Worm (Caenorhabditis elegans): ENCODE data around the gene F58F9.1.

F58F9.1 gene

ce11 chrIV:6259732-6260131 is 10.1 kb downstream of the F58F9.1 start, which contains the start of gene nlp-16:
TSS of gene nlp-16 (minus strand) at chrIV:6259832.
- TF ChIP-seq pes-1 (GFP tag; IDR thresholded peaks at IDR 0.05) = no peak
- no peak for TF ChIP-seq tra-4 (tag; optimal IDR thresholded peaks at IDR 0.05)
- no peak for TF ChIP-seq aly-1 (tag; optimal IDR thresholded peaks at IDR 0.05)
- TF ChIP-seq B0310.2 (tag; optimal IDR thresholded peaks at IDR 0.05) = no peak
- no peak for TF ChIP-seq flt-1 (GFP tag; IDR thresholded peaks at IDR 0.05)
- TF ChIP-seq sea-1 (GFP tag; conservative IDR thresholded peaks at IDR 0.05) = no peak
- TF ChIP-seq hmg-4 (GFP tag; optimal IDR thresholded peaks at IDR 0.05) = no peak
- no peak for TF ChIP-seq tbx-37 (GFP tag; conservative IDR thresholded peaks at IDR 0.05)
- no peak for TF ChIP-seq ets-7 (tag; optimal IDR thresholded peaks at IDR 0.05)
- no peak for TF ChIP-seq hnd-1 (tag; optimal IDR thresholded peaks at IDR 0.05)
- no peak for TF ChIP-seq ama-1 (optimal IDR thresholded peaks at IDR 0.05)
- TF ChIP-seq F13C5.2 (tag; optimal IDR thresholded peaks at IDR 0.05) = no peak
- TF ChIP-seq tbx-11 (GFP tag; IDR thresholded peaks at IDR 0.05) = no peak
- no peak for TF ChIP-seq ceh-36 (tag; optimal IDR thresholded peaks at IDR 0.05)

DNA sequence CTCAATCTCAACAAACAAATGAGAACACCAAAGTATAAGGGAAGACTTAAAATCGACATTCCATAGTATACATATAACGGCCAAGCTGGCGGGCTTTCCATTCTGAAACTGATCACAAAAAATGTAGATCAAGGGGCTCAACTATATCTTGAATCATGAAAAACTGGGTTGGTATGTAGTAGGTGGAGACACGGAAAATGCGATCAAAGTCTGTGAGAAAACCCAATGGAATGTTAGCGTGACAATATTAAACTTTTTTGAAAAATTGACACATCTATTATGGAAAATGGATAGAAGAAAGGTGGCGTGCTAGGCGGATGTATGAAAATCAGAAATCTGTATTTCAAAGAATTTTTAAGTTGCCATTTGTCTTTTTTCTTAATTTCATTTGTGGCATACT is 13.6 kb downstream of the F58F9.1 start, which contains the start of gene srv-28:
Gene srv-28, minus strand, starts transcription at position 101 of the 400 bp plus-strand sequence.
- TF ChIP-seq pes-1 (GFP tag; IDR thresholded peaks at IDR 0.05) = no peak
- no peak for TF ChIP-seq hmg-4 (GFP tag; optimal IDR thresholded peaks at IDR 0.05)
- TF ChIP-seq ceh-13 (GFP tag; optimal IDR thresholded peaks at IDR 0.05) = no peak
- TF ChIP-seq sea-1 (GFP tag; conservative IDR thresholded peaks at IDR 0.05) = no peak
- TF ChIP-seq flt-1 (GFP tag; IDR thresholded peaks at IDR 0.05) = no peak
- TF ChIP-seq tra-4 (tag; optimal IDR thresholded peaks at IDR 0.05) = no peak
- TF ChIP-seq hmbx-1 (tag; optimal IDR thresholded peaks at IDR 0.05) = no peak
- TF ChIP-seq hnd-1 (tag; optimal IDR thresholded peaks at IDR 0.05) = no peak
- no peak for TF ChIP-seq aly-1 (tag; optimal IDR thresholded peaks at IDR 0.05)
- TF ChIP-seq tbx-11 (GFP tag; IDR thresholded peaks at IDR 0.05) = no peak
- no peak for TF ChIP-seq ets-7 (tag; optimal IDR thresholded peaks at IDR 0.05)
- TF ChIP-seq B0310.2 (tag; optimal IDR thresholded peaks at IDR 0.05) = no peak

ce11 chrIV:6266499-6266898 is 16.9 kb downstream of the F58F9.1 start, which contains the start of gene srv-29:
TSS of gene srv-29 (minus strand) at chrIV:6266599.
- TF ChIP-seq ceh-36 (tag; optimal IDR thresholded peaks at IDR 0.05) = no peak
- no peak for TF ChIP-seq ceh-13 (GFP tag; optimal IDR thresholded peaks at IDR 0.05)
- TF ChIP-seq pes-1 (GFP tag; IDR thresholded peaks at IDR 0.05) = no peak
- no peak for TF ChIP-seq tbx-37 (GFP tag; conservative IDR thresholded peaks at IDR 0.05)
- TF ChIP-seq tra-4 (tag; optimal IDR thresholded peaks at IDR 0.05) = no peak
- no peak for TF ChIP-seq hmbx-1 (tag; optimal IDR thresholded peaks at IDR 0.05)
- TF ChIP-seq scrt-1 (GFP tag; IDR thresholded peaks at IDR 0.05) = no peak
- TF ChIP-seq B0310.2 (tag; optimal IDR thresholded peaks at IDR 0.05) = no peak
- no peak for TF ChIP-seq hmg-4 (GFP tag; optimal IDR thresholded peaks at IDR 0.05)
- no peak for TF ChIP-seq F13C5.2 (tag; optimal IDR thresholded peaks at IDR 0.05)

DNA sequence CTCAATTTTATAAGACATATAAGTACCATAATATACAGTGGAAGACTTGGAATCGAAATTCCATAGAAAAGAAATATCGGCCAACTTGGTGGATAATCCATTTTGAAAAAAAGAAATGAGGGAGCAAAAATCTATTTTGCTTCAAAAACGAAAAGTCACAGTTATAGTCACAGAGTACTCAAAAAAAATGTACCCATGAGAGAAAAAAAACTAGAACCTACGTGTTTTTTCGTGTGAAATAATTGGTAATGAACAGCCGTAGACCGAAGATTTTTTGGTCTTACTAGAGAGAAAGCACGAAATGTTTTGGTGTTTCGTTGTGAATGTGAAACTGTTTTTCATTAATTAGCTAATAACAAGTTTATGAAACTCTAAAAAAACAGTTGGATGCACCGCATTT is 19.7 kb downstream of the F58F9.1 start, which contains the start of gene srv-30:
Gene srv-30, minus strand, starts transcription at position 101 of the 400 bp plus-strand sequence.
- no peak for TF ChIP-seq sea-1 (GFP tag; conservative IDR thresholded peaks at IDR 0.05)

- TF ChIP-seq pes-1 (GFP tag; IDR thresholded peaks at IDR 0.05) (no peak), tra-4 (tag; optimal IDR thresholded peaks at IDR 0.05) (no peak), ama-1 (optimal IDR thresholded peaks at IDR 0.05) (no peak), F13C5.2 (tag; optimal IDR thresholded peaks at IDR 0.05) (no peak), hmbx-1 (tag; optimal IDR thresholded peaks at IDR 0.05) (no peak), ceh-36 (tag; optimal IDR thresholded peaks at IDR 0.05) (no peak), hmg-4 (GFP tag; optimal IDR thresholded peaks at IDR 0.05) (no peak), aly-1 (tag; optimal IDR thresholded peaks at IDR 0.05) (no peak), hnd-1 (tag; optimal IDR thresholded peaks at IDR 0.05) (no peak), B0310.2 (tag; optimal IDR thresholded peaks at IDR 0.05) (no peak), tbx-37 (GFP tag; conservative IDR thresholded peaks at IDR 0.05) (no peak), sea-1 (GFP tag; conservative IDR thresholded peaks at IDR 0.05) (no peak)
Measured at ce11 chrIV:6271923-6272322, 22.3 kb downstream of the F58F9.1 start, which contains the start of gene srv-31. TSS of gene srv-31 (minus strand) at chrIV:6272023.

DNA sequence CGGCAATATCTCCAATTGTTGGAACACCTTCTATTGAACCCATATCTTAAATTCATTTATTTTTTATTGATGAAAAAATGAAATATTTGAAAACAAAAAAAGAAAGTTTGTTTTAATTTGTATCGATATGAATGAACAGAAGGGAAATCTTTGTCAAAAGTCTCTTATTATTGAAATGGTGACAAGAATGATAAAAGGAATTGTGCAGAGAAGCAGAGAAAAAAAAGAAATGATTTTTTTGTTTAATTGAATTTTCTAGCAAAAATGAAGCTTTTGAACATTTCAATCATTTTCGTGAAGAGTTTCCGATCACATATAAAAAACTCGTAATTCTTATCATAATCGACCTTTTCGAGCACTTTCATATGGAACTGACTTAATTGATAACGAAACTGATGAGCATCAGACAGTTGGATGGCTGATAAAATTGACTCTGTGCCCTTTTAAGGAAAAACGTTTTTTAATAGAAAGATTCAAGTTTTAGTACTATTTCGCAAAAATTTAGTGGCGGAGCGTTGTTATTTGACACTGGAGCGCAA is 26.1 kb downstream of the F58F9.1 start, which contains the start of the genes aat-4 and T13A10.1:
Gene aat-4, minus strand, starts transcription at position 51 of the 539 bp plus-strand sequence.
Gene T13A10.1, plus strand, starts transcription at position 411 of the 539 bp plus-strand sequence.
- TF ChIP-seq F13C5.2 (tag; optimal IDR thresholded peaks at IDR 0.05) (no peak), sea-1 (GFP tag; conservative IDR thresholded peaks at IDR 0.05) (no peak), pes-1 (GFP tag; IDR thresholded peaks at IDR 0.05) (no peak), flt-1 (GFP tag; IDR thresholded peaks at IDR 0.05) (no peak), hnd-1 (tag; optimal IDR thresholded peaks at IDR 0.05) (no peak), hmg-4 (GFP tag; optimal IDR thresholded peaks at IDR 0.05) (no peak), ets-7 (tag; optimal IDR thresholded peaks at IDR 0.05) (no peak), ama-1 (optimal IDR thresholded peaks at IDR 0.05) (no peak), tbx-11 (GFP tag; IDR thresholded peaks at IDR 0.05) (no peak), scrt-1 (GFP tag; IDR thresholded peaks at IDR 0.05) (no peak), tra-4 (tag; optimal IDR thresholded peaks at IDR 0.05) (no peak), hmbx-1 (tag; optimal IDR thresholded peaks at IDR 0.05) (no peak), ceh-13 (GFP tag; optimal IDR thresholded peaks at IDR 0.05) (no peak), tbx-37 (GFP tag; conservative IDR thresholded peaks at IDR 0.05) (no peak), ceh-36 (tag; optimal IDR thresholded peaks at IDR 0.05) (no peak), aly-1 (tag; optimal IDR thresholded peaks at IDR 0.05) (no peak)

DNA sequence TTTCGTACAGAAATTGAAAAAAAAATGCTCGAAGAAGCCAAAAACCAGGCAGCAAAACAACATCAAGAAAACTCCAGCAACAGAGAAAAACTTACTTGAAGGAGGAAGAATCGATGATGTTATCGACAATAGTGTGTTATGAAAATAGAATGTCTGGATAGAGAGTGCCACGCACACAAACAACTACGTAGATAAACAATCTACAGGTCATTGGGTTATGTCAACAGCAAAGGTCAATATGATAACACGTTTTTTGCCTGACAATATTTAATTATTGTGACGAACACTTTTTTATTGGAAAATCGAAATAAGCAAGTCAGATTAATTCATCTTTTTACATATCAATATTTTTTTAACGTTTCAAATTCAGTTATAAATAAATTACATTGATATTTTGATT is 29.8 kb downstream of the F58F9.1 start, which contains the start of gene sams-5:
Gene sams-5, minus strand, starts transcription at position 131 of the 400 bp plus-strand sequence.
- TF ChIP-seq hmbx-1 (tag; optimal IDR thresholded peaks at IDR 0.05) (no peak), pes-1 (GFP tag; IDR thresholded peaks at IDR 0.05) (no peak), ets-7 (tag; optimal IDR thresholded peaks at IDR 0.05) (no peak), tbx-37 (GFP tag; conservative IDR thresholded peaks at IDR 0.05) (no peak), aly-1 (tag; optimal IDR thresholded peaks at IDR 0.05) (no peak), hnd-1 (tag; optimal IDR thresholded peaks at IDR 0.05) (no peak), hmg-4 (GFP tag; optimal IDR thresholded peaks at IDR 0.05) (no peak), sea-1 (GFP tag; conservative IDR thresholded peaks at IDR 0.05) (no peak), ceh-36 (tag; optimal IDR thresholded peaks at IDR 0.05) (no peak), scrt-1 (GFP tag; IDR thresholded peaks at IDR 0.05) (no peak), ceh-13 (GFP tag; optimal IDR thresholded peaks at IDR 0.05) (no peak), B0310.2 (tag; optimal IDR thresholded peaks at IDR 0.05) (no peak), tra-4 (tag; optimal IDR thresholded peaks at IDR 0.05) (no peak), flt-1 (GFP tag; IDR thresholded peaks at IDR 0.05) (no peak)

All from whole organism, early embryonic.